Worm (Caenorhabditis elegans): Measurements from ENCODE around the gene F32D1.8.

- no peak for TF ChIP-seq ztf-4 (tag; optimal IDR thresholded peaks at IDR 0.05)
- no peak for TF ChIP-seq pqm-1 (tag; optimal IDR thresholded peaks at IDR 0.05)
- TF ChIP-seq skn-1 (tag; optimal IDR thresholded peaks at IDR 0.05): no peak
- TF ChIP-seq nhr-237 (tag; optimal IDR thresholded peaks at IDR 0.05): no peak
These were observed 37.1 kb upstream of the F32D1.8 start, which contains the start of gene grl-5 for ce11 chrV:4414613-4415071.

Data from whole organism, L3 larva.